Fruit fly (Drosophila melanogaster) whole organism, embryonic: ENCODE data around the gene Catsup.

ENCODE experiments used
- Asciz ChIP-seq: fragments of 200-800 bp; sonication (Bioruptor generic); optimal IDR thresholded peaks from 2 replicates; lab custom pipeline; 2017; ENCODE audit warnings: missing biosample characterization, mild to moderate bottlenecking, missing genetic modification characterization, missing genetic modification reagents
- Awh ChIP-seq: fragments of 200-800 bp; sonication (Bioruptor generic); IDR thresholded peaks from 2 replicates; pipeline ENCODE4, ENCODE4 v1.3.6; 2022; ENCODE audit warnings: missing biosample characterization, missing genetic modification characterization
- BEAF-32 ChIP-seq: fragments of 200-800 bp; sonication (Bioruptor generic); optimal IDR thresholded peaks from 3 replicates; lab custom pipeline; 2017; ENCODE audit warnings: missing biosample characterization, missing genetic modification characterization, mild to moderate bottlenecking, moderate library complexity, missing genetic modification reagents
- CG11085 ChIP-seq: fragments of 200-800 bp; sonication (Bioruptor generic); IDR thresholded peaks from 2 replicates; pipeline ENCODE4 v1.3.6; 2022; ENCODE audit warnings: missing biosample characterization, missing genetic modification characterization
- CG1233 ChIP-seq: fragments of 200-800 bp; sonication (Bioruptor generic); optimal IDR thresholded peaks from 4 replicates; lab custom pipeline; 2018; ENCODE audit warnings: missing biosample characterization, mild to moderate bottlenecking, missing genetic modification characterization
- CG13123 ChIP-seq: fragments of 200-800 bp; sonication (Bioruptor generic); optimal IDR thresholded peaks from 2 replicates; lab custom pipeline; 2016; ENCODE audit warnings: missing biosample characterization, missing genetic modification characterization
- CG13775 ChIP-seq: fragments of 200-800 bp; sonication (Bioruptor generic); optimal IDR thresholded peaks from 3 replicates; lab custom pipeline; 2017; ENCODE audit warnings: missing biosample characterization, mild to moderate bottlenecking, missing genetic modification characterization
- CG14860 ChIP-seq: fragments of 200-800 bp; sonication (Bioruptor generic); IDR thresholded peaks from 3 replicates; pipeline ENCODE4 v1.3.6; 2022; ENCODE audit warnings: missing biosample characterization, missing genetic modification characterization; ENCODE audit not compliant: partially characterized antibody
- CG16813 ChIP-seq: fragments of 200-800 bp; sonication (Bioruptor generic); IDR thresholded peaks from 3 replicates; pipeline ENCODE4 v1.3.6; 2022; ENCODE audit warnings: missing biosample characterization, missing genetic modification characterization; ENCODE audit not compliant: partially characterized antibody
- CG17912 ChIP-seq: fragments of 200-800 bp; sonication (Bioruptor generic); optimal IDR thresholded peaks from 2 replicates; lab custom pipeline; 2018; ENCODE audit warnings: missing biosample characterization, mild to moderate bottlenecking, missing genetic modification characterization
- CG18011 ChIP-seq: fragments of 200-800 bp; sonication (Bioruptor generic); optimal IDR thresholded peaks from 2 replicates; lab custom pipeline; 2017; ENCODE audit warnings: missing biosample characterization, missing genetic modification characterization, mild to moderate bottlenecking, moderate library complexity, missing genotype
- CG3065 ChIP-seq: fragments of 200-800 bp; sonication (Bioruptor generic); optimal IDR thresholded peaks from 2 replicates; lab custom pipeline; 2016; ENCODE audit warnings: missing biosample characterization, missing genetic modification characterization
- CG32532 ChIP-seq: fragments of 200-800 bp; sonication (Bioruptor generic); IDR thresholded peaks from 2 replicates; pipeline ENCODE4 v1.3.6; 2022; ENCODE audit warnings: missing biosample characterization, missing genetic modification characterization
- CG3847 ChIP-seq: fragments of 200-800 bp; sonication (Bioruptor generic); IDR thresholded peaks from 2 replicates; pipeline ENCODE4 v1.3.6; 2022; ENCODE audit warnings: missing biosample characterization, missing genetic modification characterization
- CG9817 ChIP-seq: fragments of 200-800 bp; sonication (Bioruptor generic); optimal IDR thresholded peaks from 2 replicates; lab custom pipeline; 2018; ENCODE audit warnings: missing biosample characterization, mild to moderate bottlenecking, missing genetic modification characterization, moderate library complexity
- D19B ChIP-seq: fragments of 200-800 bp; sonication (Bioruptor generic); optimal IDR thresholded peaks from 2 replicates; lab custom pipeline; 2017; ENCODE audit warnings: missing biosample characterization, mild to moderate bottlenecking, missing genetic modification characterization
- Fer2 ChIP-seq: fragments of 200-800 bp; sonication (Bioruptor generic); optimal IDR thresholded peaks from 2 replicates; lab custom pipeline; 2018; ENCODE audit warnings: missing biosample characterization, mild to moderate bottlenecking, missing genetic modification characterization, moderate library complexity
- HLH3B ChIP-seq: fragments of 200-800 bp; sonication (Bioruptor generic); IDR thresholded peaks from 2 replicates; pipeline ENCODE4 v1.3.6; 2022; ENCODE audit warnings: missing biosample characterization, missing genetic modification characterization
- HLH4C ChIP-seq: fragments of 200-800 bp; sonication (Bioruptor generic); IDR thresholded peaks from 3 replicates; pipeline ENCODE4 v1.3.6; 2022; ENCODE audit warnings: missing biosample characterization, missing genetic modification characterization; ENCODE audit not compliant: partially characterized antibody
- Hmr ChIP-seq: fragments of 200-800 bp; sonication (Bioruptor generic); optimal IDR thresholded peaks from 3 replicates; lab custom pipeline; 2017; ENCODE audit warnings: mild to moderate bottlenecking, missing biosample characterization, missing genetic modification reagents, missing genetic modification characterization
- Med ChIP-seq: fragments of 200-800 bp; sonication (Bioruptor generic); peaks from one replicate; lab custom pipeline; 2016; ENCODE audit warnings: missing biosample characterization, missing genetic modification characterization, mild to moderate bottlenecking, inconsistent platforms, moderate library complexity
- Neu2 ChIP-seq: fragments of 200-800 bp; sonication (Bioruptor generic); optimal IDR thresholded peaks from 3 replicates; lab custom pipeline; 2016; ENCODE audit warnings: missing biosample characterization, missing genetic modification characterization, borderline replicate concordance
- Nf-YA ChIP-seq: fragments of 200-800 bp; sonication (Bioruptor generic); IDR thresholded peaks from 2 replicates; pipeline ENCODE4 v1.3.6; 2022; ENCODE audit warnings: missing biosample characterization, missing genetic modification characterization
- Pdp1 ChIP-seq, 2 experiments: fragments of 200-800 bp; sonication (Bioruptor generic); optimal IDR thresholded peaks; 3 replicates each; lab custom pipeline; 2016; ENCODE audit warnings: missing biosample characterization in 2 of 2, missing genetic modification characterization in 2 of 2, mild to moderate bottlenecking in 1 of 2, moderate library complexity in 1 of 2
- Poxn ChIP-seq: fragments of 200-800 bp; sonication (Bioruptor generic); IDR thresholded peaks from 2 replicates; pipeline ENCODE4 v1.3.6; 2022; ENCODE audit warnings: missing biosample characterization, missing genetic modification characterization
- Ssrp ChIP-seq: fragments of 200-800 bp; sonication (Bioruptor generic); optimal IDR thresholded peaks from 2 replicates; lab custom pipeline; 2018; ENCODE audit warnings: missing biosample characterization, mild to moderate bottlenecking, missing genetic modification characterization, moderate library complexity
- ara ChIP-seq: fragments of 200-800 bp; sonication (Bioruptor generic); IDR thresholded peaks from 2 replicates; pipeline ENCODE4 v1.3.6; 2022; ENCODE audit warnings: missing biosample characterization, missing genetic modification characterization
- ato ChIP-seq: fragments of 200-800 bp; sonication (Bioruptor generic); IDR thresholded peaks from 2 replicates; pipeline ENCODE4 v1.3.6; 2022; ENCODE audit warnings: missing biosample characterization, missing genetic modification characterization; ENCODE audit not compliant: partially characterized antibody
- cas ChIP-seq: fragments of 200-800 bp; sonication (Bioruptor generic); IDR thresholded peaks from 2 replicates; pipeline ENCODE4 v1.3.6; 2022; ENCODE audit warnings: missing biosample characterization, missing genetic modification characterization
- cato ChIP-seq: fragments of 200-800 bp; sonication (Bioruptor generic); optimal IDR thresholded peaks from 2 replicates; lab custom pipeline; 2016; ENCODE audit warnings: missing biosample characterization, missing genetic modification characterization, borderline replicate concordance
- chif ChIP-seq, 2 experiments: fragments of 200-800 bp; sonication (Bioruptor generic); optimal IDR thresholded peaks; 3 replicates each; lab custom pipeline; 2016; ENCODE audit warnings: missing biosample characterization in 2 of 2, missing genetic modification characterization in 2 of 2
- gce ChIP-seq: fragments of 200-800 bp; sonication (Bioruptor generic); IDR thresholded peaks from 3 replicates; pipeline ENCODE4 v1.3.6; 2022; ENCODE audit warnings: missing biosample characterization, missing genetic modification characterization
- gcm ChIP-seq: fragments of 200-800 bp; sonication (Bioruptor generic); optimal IDR thresholded peaks from 2 replicates; lab custom pipeline; 2019; ENCODE audit warnings: missing biosample characterization, mild to moderate bottlenecking, missing genetic modification characterization, moderate library complexity
- kni ChIP-seq: fragments of 200-800 bp; sonication (Bioruptor generic); optimal IDR thresholded peaks from 3 replicates; lab custom pipeline; 2017; ENCODE audit warnings: mild to moderate bottlenecking, missing biosample characterization, missing genetic modification reagents, missing genetic modification characterization
- lbe ChIP-seq: fragments of 200-800 bp; sonication (Bioruptor generic); optimal IDR thresholded peaks from 2 replicates; lab custom pipeline; 2016; ENCODE audit warnings: missing biosample characterization, mild to moderate bottlenecking, missing genetic modification characterization
- lov ChIP-seq, 2 experiments: fragments of 200-800 bp in 1 of 2; fragments of >200 bp in 1 of 2; sonication (Bioruptor generic) in 1 of 2; IDR thresholded peaks in 1 of 2; optimal IDR thresholded peaks in 1 of 2; 2 replicates in 1 of 2; 3 replicates in 1 of 2; pipeline versions ENCODE4 v1.3.6 to Lab custom; 2017 to 2022; ENCODE audit warnings: missing biosample characterization in 1 of 2, missing genetic modification characterization in 1 of 2
- nom ChIP-seq: fragments of 200-800 bp; sonication (Bioruptor generic); optimal IDR thresholded peaks from 2 replicates; lab custom pipeline; 2017; ENCODE audit warnings: missing biosample characterization, missing genetic modification characterization, mild to moderate bottlenecking, moderate library complexity, missing genetic modification reagents
- prd ChIP-seq, 3 experiments: fragments of >200 bp in 2 of 3; fragments of 200-800 bp in 1 of 3; sonication (Bioruptor generic) in 1 of 3; optimal IDR thresholded peaks in 2 of 3; IDR thresholded peaks in 1 of 3; 2 replicates in 2 of 3; 3 replicates in 1 of 3; pipeline versions ENCODE4 v1.3.6 to Lab custom; 2017 to 2022; ENCODE audit warnings: missing biosample characterization in 1 of 3, missing genetic modification characterization in 1 of 3
- pzg ChIP-seq: fragments of 200-800 bp; sonication (Bioruptor generic); optimal IDR thresholded peaks from 3 replicates; lab custom pipeline; 2018; ENCODE audit warnings: missing biosample characterization, mild to moderate bottlenecking, missing genetic modification characterization, moderate library complexity
- salm ChIP-seq: fragments of 200-800 bp; sonication (Bioruptor generic); optimal IDR thresholded peaks from 2 replicates; lab custom pipeline; 2018; ENCODE audit warnings: missing biosample characterization, mild to moderate bottlenecking, missing genetic modification characterization
- sens-2 ChIP-seq: fragments of 200-800 bp; sonication (Bioruptor generic); IDR thresholded peaks from 2 replicates; pipeline ENCODE4 v1.3.6; 2022; ENCODE audit warnings: missing biosample characterization, missing genetic modification characterization
- trh ChIP-seq: fragments of 200-800 bp; sonication (Bioruptor generic); optimal IDR thresholded peaks from 2 replicates; lab custom pipeline; 2016; ENCODE audit warnings: missing biosample characterization, missing genetic modification characterization
- ttk ChIP-seq: fragments of 200-800 bp; sonication (Bioruptor generic); IDR thresholded peaks from 2 replicates; pipeline ENCODE4 v2.1.2; 2022; ENCODE audit warnings: missing biosample characterization, missing genetic modification characterization
- tx ChIP-seq: fragments of 200-800 bp; sonication (Bioruptor generic); optimal IDR thresholded peaks from 2 replicates; lab custom pipeline; 2016; ENCODE audit warnings: missing biosample characterization, missing genetic modification characterization
- zen2 ChIP-seq: fragments of 200-800 bp; sonication (Bioruptor generic); IDR thresholded peaks from 3 replicates; pipeline ENCODE4 v1.3.6; 2022; ENCODE audit warnings: missing biosample characterization, missing genetic modification characterization; ENCODE audit not compliant: partially characterized antibody
- zf30C ChIP-seq: fragments of 200-800 bp; sonication (Bioruptor generic); optimal IDR thresholded peaks from 3 replicates; lab custom pipeline; 2018; ENCODE audit warnings: missing biosample characterization, mild to moderate bottlenecking, missing genetic modification characterization

The Catsup gene

DNA sequence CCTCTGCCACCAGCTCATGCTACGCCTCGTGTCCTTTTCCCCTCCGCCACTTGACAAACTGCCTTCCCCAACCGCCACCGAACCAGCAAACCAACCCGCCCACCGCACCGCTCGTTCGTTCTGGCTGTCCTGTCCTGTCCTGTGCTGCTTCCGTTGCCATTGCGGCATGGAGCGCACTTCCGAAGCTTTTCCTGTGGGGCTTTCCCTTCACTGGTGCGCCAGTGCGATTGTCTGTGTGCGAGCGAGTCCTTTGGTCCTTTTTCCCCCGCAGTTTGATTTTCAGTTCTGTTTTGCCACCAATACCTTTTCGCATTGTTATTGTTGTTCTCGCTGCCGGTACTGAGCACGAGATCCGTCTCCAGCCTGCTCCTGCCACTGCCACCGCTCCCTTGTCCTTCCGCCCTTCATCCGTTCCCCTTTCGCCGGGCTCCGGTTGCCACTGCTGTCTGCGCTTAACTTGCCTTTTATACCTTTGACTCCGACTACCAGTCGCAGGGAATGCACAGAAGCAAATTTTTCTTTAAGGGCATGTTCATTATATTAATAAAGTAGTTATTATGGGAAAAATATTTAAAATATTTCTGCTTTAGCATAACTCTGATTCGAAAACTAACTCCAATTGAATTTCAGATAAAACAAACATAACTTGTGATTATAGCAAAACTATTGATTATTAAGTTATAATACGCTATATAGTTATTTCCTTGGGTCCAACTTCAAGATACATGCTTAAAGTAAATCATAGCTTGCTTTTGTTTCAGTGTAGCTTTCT is 17.5 kb upstream of the Catsup start (continued):
- TF ChIP-seq CG1233 (GFP tag; lab: Kevin White, UChicago) (peak; percentile 64), CG3065 (GFP tag; lab: Kevin White, UChicago) (no peak), chif (GFP tag; optimal IDR thresholded peaks at IDR 0.05; lab: Kevin White, UChicago) (no peak), CG3847 (GFP tag; lab: Robert Waterston, UW) (0 out of 2 replicates have a peak, but pooled peaks have one; percentile 9), CG18011 (peak; percentile 19), CG17912 (GFP tag; lab: Kevin White, UChicago) (no peak), zen2 (GFP tag; lab: Robert Waterston, UW) (no peak), pzg (GFP tag; lab: Kevin White, UChicago) (no peak), Med (peak; percentile 67), nom (GFP tag; lab: Kevin White, UChicago) (peak; percentile 41), lbe (no peak), Neu2 (GFP tag; lab: Kevin White, UChicago) (no peak), salm (tag; lab: Kevin White, UChicago) (no peak), trh (no peak), prd (optimal IDR thresholded peaks at IDR 0.05; lab: Kevin White, UChicago) (no peak), prd (GFP tag; IDR thresholded peaks at IDR 0.05; lab: Robert Waterston, UW) (peak; percentile 46; the same call in 2 of the 3 replicates), CG9817 (peak; percentile 65), cato (no peak), lov (optimal IDR thresholded peaks at IDR 0.05; lab: Kevin White, UChicago) (no peak), lov (GFP tag; IDR thresholded peaks at IDR 0.05; lab: Robert Waterston, UW) (no peak), Pdp1 (GFP tag; optimal IDR thresholded peaks at IDR 0.05; lab: Kevin White, UChicago) (peak in 1 of 2 experiments; percentile 35), CG13123 (no peak), Fer2 (peak; percentile 57), kni (no peak), Poxn (GFP tag; lab: Robert Waterston, UW) (no peak), CG14860 (no peak), Ssrp (tag; lab: Kevin White, UChicago) (peak; percentile 76), CG32532 (GFP tag; lab: Robert Waterston, UW) (peak; percentile 31; the same call in 1 of the 2 replicates), cas (GFP tag; lab: Robert Waterston, UW) (no peak), tx (no peak), D19B (GFP tag; lab: Kevin White, UChicago) (peak; percentile 38), ato (GFP tag; lab: Robert Waterston, UW) (no peak), HLH3B (0 out of 2 replicates have a peak, but pooled peaks have one; percentile 46), Awh (GFP tag; lab: Robert Waterston, UW) (no peak), ttk (GFP tag; lab: Robert Waterston, UW) (peak; percentile 49; the same call in 1 of the 2 replicates), sens-2 (GFP tag; lab: Robert Waterston, UW) (no peak), Asciz (GFP tag; lab: Kevin White, UChicago) (peak; percentile 47), Nf-YA (GFP tag; lab: Robert Waterston, UW) (no peak), CG11085 (no peak), zf30C (peak; percentile 51), BEAF-32 (GFP tag; lab: Kevin White, UChicago) (no peak), HLH4C (GFP tag; lab: Robert Waterston, UW) (no peak), ara (GFP tag; lab: Robert Waterston, UW) (0 out of 2 replicates have a peak, but pooled peaks have one; percentile 14), CG13775 (GFP tag; lab: Kevin White, UChicago) (peak; percentile 57), CG16813 (GFP tag; lab: Robert Waterston, UW) (no peak), gcm (GFP tag; lab: Kevin White, UChicago) (peak; percentile 57), Hmr (GFP tag; lab: Kevin White, UChicago) (peak; percentile 88), gce (GFP tag; lab: Robert Waterston, UW) (no peak)
